Worm (Caenorhabditis elegans) whole organism, L1 larva: ENCODE results near the gene C48B4.11.
A peak's percentile ranks its signal among the peaks of the same experiment; 100 is the strongest.

Source experiments
- C16A3.4 ChIP-seq: fragments of 150-350 bp; optimal IDR thresholded peaks from 2 replicates; lab custom pipeline; 2014; ENCODE audit warnings: missing biosample characterization, missing genetic modification characterization
- C34B4.2 ChIP-seq: sonication (generic microtip); optimal IDR thresholded peaks from 2 replicates; lab custom pipeline; 2017; ENCODE audit warnings: mild to moderate bottlenecking, missing genetic modification characterization, missing compliant biosample characterization
- F16B12.6 ChIP-seq: fragments of 150-350 bp; optimal IDR thresholded peaks from 2 replicates; lab custom pipeline; 2014; ENCODE audit warnings: missing biosample characterization, missing genetic modification characterization
- Y116A8C.19 ChIP-seq: sonication (generic microtip); optimal IDR thresholded peaks from 2 replicates; lab custom pipeline; 2016; ENCODE audit warnings: missing compliant biosample characterization, missing genetic modification characterization, borderline replicate concordance
- alr-1 ChIP-seq: fragments of 200-800 bp; sonication (Bioruptor generic); optimal IDR thresholded peaks from 2 replicates; lab custom pipeline; 2018; ENCODE audit warnings: borderline replicate concordance, mild to moderate bottlenecking, missing genetic modification characterization, missing compliant biosample characterization
- ama-1 ChIP-seq: fragments of 150-350 bp; optimal IDR thresholded peaks from 2 replicates; lab custom pipeline; 2014
- blmp-1 ChIP-seq: fragments of 150-350 bp; optimal IDR thresholded peaks from 2 replicates; lab custom pipeline; 2014; ENCODE audit warnings: missing biosample characterization, missing genetic modification characterization
- ceh-8 ChIP-seq: fragments of 200-800 bp; sonication (Bioruptor generic); optimal IDR thresholded peaks from 2 replicates; lab custom pipeline; 2018; ENCODE audit warnings: mild to moderate bottlenecking, missing genetic modification characterization, moderate library complexity, missing compliant biosample characterization
- ceh-88 ChIP-seq: fragments of 200-800 bp; sonication (Bioruptor generic); IDR thresholded peaks from 2 replicates; pipeline ENCODE4 v1.3.6; 2022; ENCODE audit warnings: missing genetic modification characterization, missing compliant biosample characterization
- ceh-90 ChIP-seq: sonication (generic microtip); optimal IDR thresholded peaks from 2 replicates; lab custom pipeline; 2016; ENCODE audit warnings: missing genetic modification characterization, missing compliant biosample characterization
- ces-1 ChIP-seq: fragments of 150-350 bp; optimal IDR thresholded peaks from 2 replicates; lab custom pipeline; 2014; ENCODE audit warnings: missing biosample characterization, missing genetic modification reagents, missing genetic modification characterization
- dsc-1 ChIP-seq: sonication (generic microtip); optimal IDR thresholded peaks from 2 replicates; lab custom pipeline; 2016; ENCODE audit warnings: mild to moderate bottlenecking, missing genetic modification characterization, missing compliant biosample characterization
- efl-1 ChIP-seq, 4 experiments: fragments of 150-350 bp; optimal IDR thresholded peaks in 3 of 4; peaks in 1 of 4; 1 replicate in 1 of 4; 2 replicates in 3 of 4; lab custom pipeline; 2014; ENCODE audit warnings: missing biosample characterization in 2 of 4, missing genetic modification characterization in 2 of 4, missing genetic modification reagents in 2 of 4
- elt-2 ChIP-seq: sonication (generic microtip); optimal IDR thresholded peaks from 2 replicates; lab custom pipeline; 2016; ENCODE audit warnings: missing genetic modification characterization, mild to moderate bottlenecking, inconsistent platforms, missing compliant biosample characterization, missing genetic modification reagents
- ets-5 ChIP-seq: fragments of 200-800 bp; sonication (Bioruptor generic); IDR thresholded peaks from 2 replicates; pipeline ENCODE4 v1.3.6; 2022; ENCODE audit warnings: missing genetic modification characterization, missing compliant biosample characterization
- fkh-10 ChIP-seq: sonication (generic microtip); optimal IDR thresholded peaks from 2 replicates; lab custom pipeline; 2017; ENCODE audit warnings: missing biosample characterization, missing genetic modification reagents, missing genetic modification characterization
- fkh-4 ChIP-seq: sonication (generic microtip); optimal IDR thresholded peaks from 2 replicates; lab custom pipeline; 2016; ENCODE audit warnings: missing compliant biosample characterization, missing genetic modification characterization, borderline replicate concordance
- fos-1 ChIP-seq: fragments of 150-350 bp; optimal IDR thresholded peaks from 2 replicates; lab custom pipeline; 2014; ENCODE audit warnings: missing biosample characterization, missing genetic modification characterization
- grh-1 ChIP-seq: fragments of 200-800 bp; sonication (Bioruptor generic); IDR thresholded peaks from 2 replicates; pipeline ENCODE4 v1.3.6; 2022; ENCODE audit warnings: missing genetic modification reagents, missing genetic modification characterization, missing compliant biosample characterization
- hlh-4 ChIP-seq: sonication (generic microtip); optimal IDR thresholded peaks from 2 replicates; lab custom pipeline; 2016; ENCODE audit warnings: mild to moderate bottlenecking, missing genetic modification characterization, missing compliant biosample characterization
- hpl-2 ChIP-seq: fragments of 150-350 bp; optimal IDR thresholded peaks from 2 replicates; lab custom pipeline; 2014; ENCODE audit warnings: missing biosample characterization, missing genetic modification reagents, missing genetic modification characterization
- irx-1 ChIP-seq: sonication (generic microtip); optimal IDR thresholded peaks from 2 replicates; lab custom pipeline; 2016; ENCODE audit warnings: missing genetic modification characterization, missing compliant biosample characterization
- isw-1 ChIP-seq: fragments of 200-800 bp; sonication (Bioruptor generic); IDR thresholded peaks from 2 replicates; pipeline ENCODE4 v1.3.6; 2022; ENCODE audit warnings: missing genetic modification characterization, missing compliant biosample characterization
- jun-1 ChIP-seq: fragments of 150-350 bp; optimal IDR thresholded peaks from 2 replicates; lab custom pipeline; 2014; ENCODE audit warnings: missing biosample characterization, missing genetic modification reagents, missing genetic modification characterization
- lin-13 ChIP-seq: fragments of 150-350 bp; optimal IDR thresholded peaks from 2 replicates; lab custom pipeline; 2014; ENCODE audit warnings: missing biosample characterization, missing genetic modification reagents, missing genetic modification characterization
- lin-14 ChIP-seq: fragments of 200-800 bp; sonication (Bioruptor generic); optimal IDR thresholded peaks from 2 replicates; lab custom pipeline; 2018; ENCODE audit warnings: mild to moderate bottlenecking, missing genetic modification characterization, moderate library complexity, missing compliant biosample characterization
- lin-15B ChIP-seq: fragments of 150-350 bp; sonication (generic microtip); optimal IDR thresholded peaks from 3 replicates; lab custom pipeline; 2014; ENCODE audit warnings: missing biosample characterization, missing genetic modification characterization
- lin-35 ChIP-seq, 2 experiments: fragments of 150-350 bp; optimal IDR thresholded peaks; 2 replicates each; lab custom pipeline; 2014; ENCODE audit warnings: missing biosample characterization in 2 of 2, missing genetic modification characterization in 2 of 2, missing genetic modification reagents in 2 of 2
- lin-39 ChIP-seq: fragments of 150-350 bp; optimal IDR thresholded peaks from 2 replicates; lab custom pipeline; 2014; ENCODE audit warnings: missing biosample characterization, missing genetic modification reagents, missing genetic modification characterization
- lsy-2 ChIP-seq, 2 experiments: fragments of 150-350 bp; optimal IDR thresholded peaks; 2 replicates each; lab custom pipeline; 2014; ENCODE audit warnings: missing biosample characterization in 2 of 2, missing genetic modification characterization in 2 of 2
- mab-9 ChIP-seq: fragments of 200-800 bp; sonication (Bioruptor generic); IDR thresholded peaks from 2 replicates; pipeline ENCODE4 v1.3.6; 2022; ENCODE audit warnings: missing genetic modification reagents, missing genetic modification characterization, missing compliant biosample characterization
- mdl-1 ChIP-seq, 2 experiments: fragments of 150-350 bp; optimal IDR thresholded peaks; 2 replicates each; lab custom pipeline; 2014 to 2017; ENCODE audit warnings: missing biosample characterization in 2 of 2, missing genetic modification characterization in 2 of 2, inconsistent platforms in 1 of 2
- mep-1 ChIP-seq: fragments of 150-350 bp; optimal IDR thresholded peaks from 2 replicates; lab custom pipeline; 2014; ENCODE audit warnings: missing biosample characterization, missing genetic modification characterization
- nhr-11 ChIP-seq: fragments of 150-350 bp; optimal IDR thresholded peaks from 2 replicates; lab custom pipeline; 2014; ENCODE audit warnings: missing biosample characterization, missing genetic modification characterization
- nhr-12 ChIP-seq: sonication (generic microtip); optimal IDR thresholded peaks from 2 replicates; lab custom pipeline; 2017; ENCODE audit warnings: missing biosample characterization, missing genetic modification characterization
- nhr-28 ChIP-seq: fragments of 150-350 bp; optimal IDR thresholded peaks from 2 replicates; lab custom pipeline; 2014; ENCODE audit warnings: missing biosample characterization, missing genetic modification characterization
- nhr-85 ChIP-seq: sonication (generic microtip); peaks from one replicate; lab custom pipeline; 2016; ENCODE audit warnings: missing genetic modification characterization, inconsistent platforms, missing compliant biosample characterization
- nhr-90 ChIP-seq: sonication (generic microtip); optimal IDR thresholded peaks from 2 replicates; lab custom pipeline; 2016; ENCODE audit warnings: mild to moderate bottlenecking, missing genetic modification characterization, missing compliant biosample characterization; ENCODE audit not compliant: poor library complexity
- pag-3 ChIP-seq: sonication (generic microtip); optimal IDR thresholded peaks from 2 replicates; lab custom pipeline; 2017; ENCODE audit warnings: missing genetic modification characterization, mild to moderate bottlenecking, missing compliant biosample characterization, antibody characterized with exemption, borderline replicate concordance; ENCODE audit not compliant: insufficient read depth
- pax-3 ChIP-seq: fragments of 200-800 bp; sonication (Bioruptor generic); optimal IDR thresholded peaks from 2 replicates; lab custom pipeline; 2018; ENCODE audit warnings: mild to moderate bottlenecking, missing genetic modification characterization, moderate library complexity, missing compliant biosample characterization
- skn-1 ChIP-seq: fragments of 150-350 bp; optimal IDR thresholded peaks from 2 replicates; lab custom pipeline; 2014; ENCODE audit warnings: missing biosample characterization, missing genetic modification characterization
- snu-23 ChIP-seq: sonication (generic microtip); optimal IDR thresholded peaks from 2 replicates; lab custom pipeline; 2016; ENCODE audit warnings: missing genetic modification characterization, missing compliant biosample characterization
- swsn-7 ChIP-seq: sonication (generic microtip); optimal IDR thresholded peaks from 2 replicates; lab custom pipeline; 2016; ENCODE audit warnings: missing genetic modification characterization, missing compliant biosample characterization
- tbx-2 ChIP-seq: sonication (generic microtip); optimal IDR thresholded peaks from 2 replicates; lab custom pipeline; 2016; ENCODE audit warnings: missing genetic modification characterization, missing compliant biosample characterization
- tlp-1 ChIP-seq: fragments of 150-350 bp; optimal IDR thresholded peaks from 2 replicates; lab custom pipeline; 2014; ENCODE audit warnings: missing biosample characterization, missing genetic modification characterization
- unc-130 ChIP-seq: fragments of 150-350 bp; optimal IDR thresholded peaks from 2 replicates; lab custom pipeline; 2017; ENCODE audit warnings: missing biosample characterization, missing genetic modification characterization, inconsistent platforms
- unc-86 ChIP-seq: sonication (generic microtip); optimal IDR thresholded peaks from 2 replicates; lab custom pipeline; 2016; ENCODE audit warnings: missing genetic modification characterization, missing compliant biosample characterization
- unc-98 ChIP-seq: fragments of 200-800 bp; sonication (Bioruptor generic); IDR thresholded peaks from 2 replicates; pipeline ENCODE4 v1.3.6; 2022; ENCODE audit warnings: missing genetic modification characterization, missing compliant biosample characterization
- vab-15 ChIP-seq: sonication (generic microtip); optimal IDR thresholded peaks from 2 replicates; lab custom pipeline; 2017; ENCODE audit warnings: missing genotype, mild to moderate bottlenecking, missing genetic modification characterization, missing compliant biosample characterization
- zip-4 ChIP-seq: fragments of 200-800 bp; sonication (Bioruptor generic); optimal IDR thresholded peaks from 2 replicates; lab custom pipeline; 2018; ENCODE audit warnings: mild to moderate bottlenecking, missing genetic modification characterization, moderate library complexity, missing compliant biosample characterization
- ztf-11 ChIP-seq, 2 experiments: sonication (generic microtip); optimal IDR thresholded peaks; 2 replicates each; lab custom pipeline; 2016 to 2017; ENCODE audit warnings: missing genetic modification characterization in 2 of 2, missing biosample characterization in 1 of 2, missing compliant biosample characterization in 1 of 2

Gene C48B4.11

DNA sequence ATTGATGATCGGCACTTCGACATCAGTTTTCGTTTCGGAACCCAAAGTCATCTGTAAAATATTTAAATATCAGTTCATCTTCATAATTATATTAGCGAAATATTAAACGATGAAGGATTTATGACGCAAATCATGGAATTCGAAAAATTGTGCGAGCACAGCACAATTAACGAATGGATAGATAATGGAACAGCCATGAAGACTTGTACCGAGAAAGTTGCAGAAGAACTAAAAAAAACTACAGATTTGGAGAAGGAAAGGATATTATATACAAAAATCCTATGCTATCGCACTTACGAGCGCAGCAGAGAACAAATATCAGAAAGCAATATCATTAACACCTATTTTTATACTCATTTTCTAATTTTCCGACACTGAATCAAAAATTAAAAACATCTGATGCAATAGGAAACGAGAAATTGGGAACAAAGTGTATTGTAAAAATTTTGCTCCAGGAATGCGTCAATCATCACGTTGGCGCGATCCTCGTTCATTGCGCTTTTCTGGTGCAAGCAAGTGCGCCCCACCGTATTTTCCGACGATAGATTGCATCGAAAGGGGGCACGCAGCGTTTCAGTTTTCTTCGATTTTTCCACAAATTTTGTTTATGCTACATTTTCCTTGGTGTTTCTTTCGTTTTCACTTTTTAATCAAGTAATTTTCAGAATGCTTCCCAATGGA, 44.4 kb downstream of the C48B4.11 start, which contains the start of the genes clu-1 and prp-40 (continued):
- peak; percentile 94 to 96 for TF ChIP-seq lsy-2 (tag; optimal IDR thresholded peaks at IDR 0.05; lab: Kevin White, UChicago)
- peak; percentile 58 for TF ChIP-seq pax-3 (tag; lab: Kevin White, UChicago)
- peak; percentile 98 for TF ChIP-seq dsc-1 (tag; lab: Kevin White, UChicago)
- TF ChIP-seq ceh-8 (GFP tag; lab: Kevin White, UChicago): peak; percentile 79
- no peak for TF ChIP-seq ceh-88
- peak; percentile 78 for TF ChIP-seq skn-1
- peak; percentile 72 for TF ChIP-seq F16B12.6
- TF ChIP-seq zip-4 (GFP tag; lab: Kevin White, UChicago): peak; percentile 52
- no peak for TF ChIP-seq pag-3 (tag; lab: Kevin White, UChicago)
- TF ChIP-seq nhr-85 (tag; lab: Kevin White, UChicago): peak; percentile 94
- TF ChIP-seq ama-1 (lab: Kevin White, UChicago): no peak
- peak; percentile 88 for TF ChIP-seq isw-1 (GFP tag; lab: Robert Waterston, UW)
- TF ChIP-seq lin-14 (GFP tag; lab: Kevin White, UChicago): peak; percentile 90
- TF ChIP-seq ceh-90 (tag; lab: Kevin White, UChicago): no peak
- TF ChIP-seq lin-15B (tag; lab: Kevin White, UChicago): peak; percentile 93
- TF ChIP-seq mdl-1 (tag; optimal IDR thresholded peaks at IDR 0.05; lab: Kevin White, UChicago): peak in 1 of 2 experiments; percentile 83
- no peak for TF ChIP-seq alr-1 (tag; lab: Kevin White, UChicago)
- no peak for TF ChIP-seq nhr-28
- peak; percentile 89 for TF ChIP-seq lin-13 (GFP tag; lab: Kevin White, UChicago)
- TF ChIP-seq fkh-4 (tag; lab: Kevin White, UChicago): peak; percentile 77
- peak; percentile 88 to 89 for TF ChIP-seq efl-1 (optimal IDR thresholded peaks at IDR 0.05; lab: Kevin White, UChicago)
- peak; percentile 82 to 98 for TF ChIP-seq efl-1 (GFP tag; optimal IDR thresholded peaks at IDR 0.05 in 1 of 2; lab: Kevin White, UChicago)
- peak; percentile 91 for TF ChIP-seq swsn-7 (tag; lab: Kevin White, UChicago)
- TF ChIP-seq unc-130 (tag; lab: Kevin White, UChicago): peak; percentile 88
- peak in 1 of 2 experiments; percentile 37 for TF ChIP-seq ztf-11 (tag; optimal IDR thresholded peaks at IDR 0.05; lab: Kevin White, UChicago)
- TF ChIP-seq tlp-1: no peak
- peak; percentile 56 for TF ChIP-seq elt-2 (tag; lab: Kevin White, UChicago)
- TF ChIP-seq ets-5: no peak
- no peak for TF ChIP-seq blmp-1
- peak; percentile 92 for TF ChIP-seq tbx-2 (tag; lab: Kevin White, UChicago)
- peak; percentile 76 for TF ChIP-seq mab-9 (GFP tag; lab: Robert Waterston, UW)
- TF ChIP-seq hpl-2: peak; percentile 70
- peak; percentile 43 for TF ChIP-seq nhr-11 (tag; lab: Kevin White, UChicago)
- TF ChIP-seq Y116A8C.19 (tag; lab: Kevin White, UChicago): no peak
- peak; percentile 78 for TF ChIP-seq grh-1 (GFP tag; lab: Robert Waterston, UW)
- peak; percentile 95 for TF ChIP-seq snu-23 (GFP tag; lab: Kevin White, UChicago)
- no peak for TF ChIP-seq hlh-4
- peak; percentile 77 for TF ChIP-seq irx-1 (tag; lab: Kevin White, UChicago)
- peak; percentile 94 for TF ChIP-seq C16A3.4 (tag; lab: Kevin White, UChicago)
- no peak for TF ChIP-seq C34B4.2 (tag; lab: Kevin White, UChicago)
- peak; percentile 65 for TF ChIP-seq lin-39 (tag; lab: Kevin White, UChicago)
- peak; percentile 90 to 93 for TF ChIP-seq lin-35 (GFP tag; optimal IDR thresholded peaks at IDR 0.05; lab: Kevin White, UChicago)
- TF ChIP-seq unc-86 (tag; lab: Kevin White, UChicago): peak; percentile 88
- TF ChIP-seq unc-98 (GFP tag; lab: Robert Waterston, UW): no peak
- peak; percentile 89 for TF ChIP-seq mep-1 (tag; lab: Kevin White, UChicago)
- TF ChIP-seq nhr-90 (tag; lab: Kevin White, UChicago): peak; percentile 86
- TF ChIP-seq jun-1: peak; percentile 81
- no peak for TF ChIP-seq ces-1 (GFP tag; lab: Kevin White, UChicago)
- no peak for TF ChIP-seq nhr-12 (tag; lab: Kevin White, UChicago)
- TF ChIP-seq fos-1 (tag; lab: Kevin White, UChicago): peak; percentile 86
- TF ChIP-seq fkh-10 (GFP tag; lab: Kevin White, UChicago): peak; percentile 57
- TF ChIP-seq vab-15 (tag; lab: Kevin White, UChicago): no peak
